Worm (Caenorhabditis elegans) whole organism, L2 larva: ENCODE results near the gene C54C6.5.

Source experiments
- C34F6.9 ChIP-seq: fragments of 150-350 bp; optimal IDR thresholded peaks from 2 replicates; lab custom pipeline; 2014; ENCODE audit warnings: missing biosample characterization, missing genetic modification characterization
- F13H6.1 ChIP-seq: sonication (generic microtip); optimal IDR thresholded peaks from 2 replicates; lab custom pipeline; 2016; ENCODE audit warnings: missing genetic modification characterization, missing compliant biosample characterization
- Y55F3AM.14 ChIP-seq: fragments of 200-800 bp; sonication (Bioruptor generic); optimal IDR thresholded peaks from 2 replicates; lab custom pipeline; 2018; ENCODE audit warnings: mild to moderate bottlenecking, missing genetic modification characterization, missing compliant biosample characterization
- ZK546.5 ChIP-seq: sonication (generic microtip); optimal IDR thresholded peaks from 2 replicates; lab custom pipeline; 2017; ENCODE audit warnings: missing biosample characterization, missing genetic modification characterization
- alr-1 ChIP-seq: fragments of 150-350 bp; optimal IDR thresholded peaks from 2 replicates; lab custom pipeline; 2014; ENCODE audit warnings: missing biosample characterization, missing genetic modification characterization
- aly-2 ChIP-seq: fragments of 150-350 bp; optimal IDR thresholded peaks from 2 replicates; lab custom pipeline; 2014; ENCODE audit warnings: missing biosample characterization, missing genetic modification characterization
- blmp-1 ChIP-seq: sonication (generic microtip); optimal IDR thresholded peaks from 2 replicates; lab custom pipeline; 2017; ENCODE audit warnings: missing genetic modification characterization, mild to moderate bottlenecking, missing compliant biosample characterization, antibody characterized with exemption, moderate library complexity; ENCODE audit not compliant: insufficient read depth
- ceh-82 ChIP-seq: fragments of 150-350 bp; optimal IDR thresholded peaks from 2 replicates; lab custom pipeline; 2014; ENCODE audit warnings: missing biosample characterization, missing genetic modification characterization
- crh-2 ChIP-seq: sonication (generic microtip); optimal IDR thresholded peaks from 2 replicates; lab custom pipeline; 2017; ENCODE audit warnings: missing biosample characterization, missing genetic modification characterization
- dmd-4 ChIP-seq: sonication (generic microtip); optimal IDR thresholded peaks from 2 replicates; lab custom pipeline; 2017; ENCODE audit warnings: missing biosample characterization, missing genetic modification characterization
- egl-27 ChIP-seq: sonication (generic microtip); optimal IDR thresholded peaks from 3 replicates; lab custom pipeline; 2017; ENCODE audit warnings: missing biosample characterization, missing genetic modification reagents, missing genetic modification characterization
- elt-1 ChIP-seq: fragments of 150-350 bp; optimal IDR thresholded peaks from 2 replicates; lab custom pipeline; 2014; ENCODE audit warnings: missing biosample characterization, missing genetic modification characterization
- elt-3 ChIP-seq: sonication (generic microtip); optimal IDR thresholded peaks from 2 replicates; lab custom pipeline; 2017; ENCODE audit warnings: missing biosample characterization, missing genetic modification characterization
- fos-1 ChIP-seq: fragments of 150-350 bp; optimal IDR thresholded peaks from 2 replicates; lab custom pipeline; 2014; ENCODE audit warnings: missing biosample characterization, missing genetic modification characterization
- lin-11 ChIP-seq: fragments of 150-350 bp; sonication (generic microtip); optimal IDR thresholded peaks from 2 replicates; lab custom pipeline; 2014; ENCODE audit warnings: missing biosample characterization, missing genetic modification characterization, inconsistent platforms, mixed read lengths
- lsy-2 ChIP-seq, 2 experiments: fragments of 150-350 bp in 1 of 2; sonication (generic microtip) in 1 of 2; optimal IDR thresholded peaks; 2 replicates each; lab custom pipeline; 2014 to 2017; ENCODE audit warnings: missing biosample characterization in 2 of 2, missing genetic modification characterization in 2 of 2
- mab-5 ChIP-seq: fragments of 150-350 bp; optimal IDR thresholded peaks from 2 replicates; lab custom pipeline; 2014; ENCODE audit warnings: missing biosample characterization, missing genetic modification characterization
- mbf-1 ChIP-seq: sonication (generic microtip); optimal IDR thresholded peaks from 2 replicates; lab custom pipeline; 2017; ENCODE audit warnings: missing biosample characterization, missing genetic modification characterization
- mdl-1 ChIP-seq, 2 experiments: fragments of 150-350 bp in 1 of 2; sonication (generic microtip) in 1 of 2; optimal IDR thresholded peaks; 2 replicates each; lab custom pipeline; 2017; ENCODE audit warnings: missing biosample characterization in 2 of 2, missing genetic modification characterization in 2 of 2
- nhr-11 ChIP-seq: fragments of 150-350 bp; optimal IDR thresholded peaks from 2 replicates; lab custom pipeline; 2014; ENCODE audit warnings: missing biosample characterization, missing genetic modification characterization
- nhr-12 ChIP-seq: fragments of 150-350 bp; optimal IDR thresholded peaks from 2 replicates; lab custom pipeline; 2014; ENCODE audit warnings: missing biosample characterization, missing genetic modification characterization
- nhr-129 ChIP-seq: fragments of 150-350 bp; optimal IDR thresholded peaks from 2 replicates; lab custom pipeline; 2014; ENCODE audit warnings: missing biosample characterization, missing genetic modification characterization
- nhr-21 ChIP-seq: fragments of 150-350 bp; optimal IDR thresholded peaks from 2 replicates; lab custom pipeline; 2014; ENCODE audit warnings: missing biosample characterization, missing genetic modification characterization
- nhr-23 ChIP-seq: fragments of 150-350 bp; optimal IDR thresholded peaks from 2 replicates; lab custom pipeline; 2014; ENCODE audit warnings: missing biosample characterization, missing genetic modification reagents, missing genetic modification characterization
- nhr-237 ChIP-seq: fragments of 150-350 bp; optimal IDR thresholded peaks from 2 replicates; lab custom pipeline; 2014; ENCODE audit warnings: missing biosample characterization, missing genetic modification characterization
- nhr-25 ChIP-seq: fragments of 150-350 bp; sonication (generic microtip); optimal IDR thresholded peaks from 3 replicates; lab custom pipeline; 2014; ENCODE audit warnings: missing biosample characterization, missing genetic modification characterization
- nhr-6 ChIP-seq: fragments of 150-350 bp; optimal IDR thresholded peaks from 2 replicates; lab custom pipeline; 2014; ENCODE audit warnings: missing biosample characterization, missing genetic modification characterization
- nhr-77 ChIP-seq: fragments of 150-350 bp; optimal IDR thresholded peaks from 2 replicates; lab custom pipeline; 2014; ENCODE audit warnings: missing biosample characterization, missing genetic modification characterization
- sem-4 ChIP-seq: fragments of 150-350 bp; optimal IDR thresholded peaks from 2 replicates; lab custom pipeline; 2014; ENCODE audit warnings: missing biosample characterization, missing genetic modification reagents, missing genetic modification characterization
- skn-1 ChIP-seq: sonication (generic microtip); optimal IDR thresholded peaks from 2 replicates; lab custom pipeline; 2017; ENCODE audit warnings: missing biosample characterization, missing genetic modification characterization
- sma-3 ChIP-seq: sonication (generic microtip); optimal IDR thresholded peaks from 2 replicates; lab custom pipeline; 2016; ENCODE audit warnings: missing genetic modification reagents, missing genetic modification characterization, missing compliant biosample characterization
- sma-9 ChIP-seq, 2 experiments: fragments of 150-350 bp in 1 of 2; sonication (generic microtip) in 1 of 2; optimal IDR thresholded peaks; 2 replicates each; lab custom pipeline; 2014 to 2016; ENCODE audit warnings: missing genetic modification characterization in 2 of 2, mild to moderate bottlenecking in 1 of 2, missing biosample characterization in 1 of 2, missing compliant biosample characterization in 1 of 2, missing genetic modification reagents in 1 of 2, moderate library complexity in 1 of 2
- snpc-4 ChIP-seq: fragments of 150-350 bp; optimal IDR thresholded peaks from 2 replicates; lab custom pipeline; 2014; ENCODE audit warnings: missing biosample characterization, missing genetic modification characterization
- unc-39 ChIP-seq: fragments of 150-350 bp; optimal IDR thresholded peaks from 2 replicates; lab custom pipeline; 2014; ENCODE audit warnings: missing biosample characterization, missing genetic modification characterization
- unc-55 ChIP-seq: fragments of 150-350 bp; sonication (generic microtip); optimal IDR thresholded peaks from 3 replicates; lab custom pipeline; 2014; ENCODE audit warnings: missing biosample characterization, missing genetic modification reagents, missing genetic modification characterization
- unc-62 ChIP-seq: fragments of 150-350 bp; optimal IDR thresholded peaks from 2 replicates; lab custom pipeline; 2014; ENCODE audit warnings: missing biosample characterization, missing genetic modification reagents, missing genetic modification characterization
- zag-1 ChIP-seq: fragments of 150-350 bp; optimal IDR thresholded peaks from 2 replicates; lab custom pipeline; 2014; ENCODE audit warnings: missing biosample characterization, missing genetic modification characterization

The C54C6.5 gene

ce11 chrIII:3571371-3571902 lies 21.8 kb upstream of the C54C6.5 start:
- no peak for TF ChIP-seq sem-4 (tag; lab: Kevin White, UChicago)
- peak; percentile 63 for TF ChIP-seq sma-9 (GFP tag; optimal IDR thresholded peaks at IDR 0.05; lab: Kevin White, UChicago)
- no peak for TF ChIP-seq sma-9 (tag; optimal IDR thresholded peaks at IDR 0.05; lab: Kevin White, UChicago)
- no peak for TF ChIP-seq nhr-12 (tag; lab: Kevin White, UChicago)
- no peak for TF ChIP-seq skn-1 (tag; lab: Kevin White, UChicago)
- peak; percentile 75 for TF ChIP-seq fos-1
- no peak for TF ChIP-seq nhr-6
- peak; percentile 3 for TF ChIP-seq F13H6.1
- TF ChIP-seq mbf-1 (tag; lab: Kevin White, UChicago) = no peak
- no peak for TF ChIP-seq blmp-1 (tag; lab: Kevin White, UChicago)

- no peak for TF ChIP-seq unc-55 (GFP tag; lab: Kevin White, UChicago)
- TF ChIP-seq snpc-4 = no peak
- TF ChIP-seq nhr-12 (tag; lab: Kevin White, UChicago) = no peak
- no peak for TF ChIP-seq sma-9 (GFP tag; optimal IDR thresholded peaks at IDR 0.05; lab: Kevin White, UChicago)
- no peak for TF ChIP-seq sma-9 (tag; optimal IDR thresholded peaks at IDR 0.05; lab: Kevin White, UChicago)
- no peak for TF ChIP-seq nhr-21 (tag; lab: Kevin White, UChicago)
- TF ChIP-seq ZK546.5 (tag; lab: Kevin White, UChicago) = no peak
- TF ChIP-seq nhr-77 (tag; lab: Kevin White, UChicago) = no peak
- no peak for TF ChIP-seq nhr-25 (tag; lab: Kevin White, UChicago)
- TF ChIP-seq elt-1 (tag; lab: Kevin White, UChicago) = no peak
- TF ChIP-seq nhr-11 (tag; lab: Kevin White, UChicago) = no peak
- no peak for TF ChIP-seq lin-11 (tag; lab: Kevin White, UChicago)
- TF ChIP-seq unc-39 (tag; lab: Kevin White, UChicago) = no peak
- no peak for TF ChIP-seq aly-2 (tag; lab: Kevin White, UChicago)
Measured at ce11 chrIII:3569763-3570162, 20.1 kb upstream of the C54C6.5 start.

- TF ChIP-seq nhr-237 (tag; lab: Kevin White, UChicago) (no peak), nhr-23 (tag; lab: Kevin White, UChicago) (no peak), unc-55 (GFP tag; lab: Kevin White, UChicago) (no peak), egl-27 (tag; lab: Kevin White, UChicago) (no peak), ceh-82 (tag; lab: Kevin White, UChicago) (no peak), sem-4 (tag; lab: Kevin White, UChicago) (no peak), fos-1 (no peak), Y55F3AM.14 (GFP tag; lab: Kevin White, UChicago) (no peak), mab-5 (tag; lab: Kevin White, UChicago) (no peak), nhr-12 (tag; lab: Kevin White, UChicago) (no peak), ZK546.5 (tag; lab: Kevin White, UChicago) (no peak), unc-39 (tag; lab: Kevin White, UChicago) (no peak), snpc-4 (no peak), nhr-21 (tag; lab: Kevin White, UChicago) (no peak), nhr-11 (tag; lab: Kevin White, UChicago) (no peak), sma-9 (GFP tag; optimal IDR thresholded peaks at IDR 0.05; lab: Kevin White, UChicago) (no peak), sma-9 (tag; optimal IDR thresholded peaks at IDR 0.05; lab: Kevin White, UChicago) (no peak), dmd-4 (tag; lab: Kevin White, UChicago) (no peak)
Measured at ce11 chrIII:3566785-3567184, 17.1 kb upstream of the C54C6.5 start.

- TF ChIP-seq blmp-1 (tag; lab: Kevin White, UChicago) (no peak), sma-3 (GFP tag; lab: Kevin White, UChicago) (no peak), alr-1 (tag; lab: Kevin White, UChicago) (no peak), zag-1 (tag; lab: Kevin White, UChicago) (no peak), mab-5 (tag; lab: Kevin White, UChicago) (no peak), lsy-2 (tag; optimal IDR thresholded peaks at IDR 0.05; lab: Kevin White, UChicago) (no peak), mbf-1 (tag; lab: Kevin White, UChicago) (no peak), sem-4 (tag; lab: Kevin White, UChicago) (no peak), unc-55 (GFP tag; lab: Kevin White, UChicago) (no peak), nhr-12 (tag; lab: Kevin White, UChicago) (no peak), mdl-1 (tag; optimal IDR thresholded peaks at IDR 0.05; lab: Kevin White, UChicago) (no peak), Y55F3AM.14 (GFP tag; lab: Kevin White, UChicago) (no peak), C34F6.9 (tag; lab: Kevin White, UChicago) (no peak), unc-62 (GFP tag; lab: Kevin White, UChicago) (no peak), elt-3 (no peak), crh-2 (tag; lab: Kevin White, UChicago) (no peak), nhr-129 (tag; lab: Kevin White, UChicago) (no peak), nhr-23 (tag; lab: Kevin White, UChicago) (no peak)
Measured at ce11 chrIII:3564762-3565359, 15.2 kb upstream of the C54C6.5 start.
